Fruit fly (Drosophila melanogaster) whole organism, prepupa: ENCODE measurements around the gene CG32267.

Experiments used
- CG6854 ChIP-seq: fragments of 200-800 bp; sonication (Bioruptor generic); optimal IDR thresholded peaks from 2 replicates; lab custom pipeline; 2017; ENCODE audit warnings: missing biosample characterization, mild to moderate bottlenecking, missing genetic modification characterization
- CG9139 ChIP-seq: fragments of 200-800 bp; sonication (Bioruptor generic); optimal IDR thresholded peaks from 3 replicates; lab custom pipeline; 2017; ENCODE audit warnings: missing biosample characterization, mild to moderate bottlenecking, missing genetic modification characterization
- Ets96B ChIP-seq: fragments of 200-800 bp; optimal IDR thresholded peaks from 2 replicates; lab custom pipeline; 2019; ENCODE audit warnings: missing biosample characterization, mild to moderate bottlenecking, missing genetic modification characterization, moderate library complexity
- fkh ChIP-seq: fragments of 200-800 bp; sonication (Bioruptor generic); optimal IDR thresholded peaks from 3 replicates; lab custom pipeline; 2017; ENCODE audit warnings: missing biosample characterization, mild to moderate bottlenecking, missing genetic modification characterization, moderate library complexity

DNA sequence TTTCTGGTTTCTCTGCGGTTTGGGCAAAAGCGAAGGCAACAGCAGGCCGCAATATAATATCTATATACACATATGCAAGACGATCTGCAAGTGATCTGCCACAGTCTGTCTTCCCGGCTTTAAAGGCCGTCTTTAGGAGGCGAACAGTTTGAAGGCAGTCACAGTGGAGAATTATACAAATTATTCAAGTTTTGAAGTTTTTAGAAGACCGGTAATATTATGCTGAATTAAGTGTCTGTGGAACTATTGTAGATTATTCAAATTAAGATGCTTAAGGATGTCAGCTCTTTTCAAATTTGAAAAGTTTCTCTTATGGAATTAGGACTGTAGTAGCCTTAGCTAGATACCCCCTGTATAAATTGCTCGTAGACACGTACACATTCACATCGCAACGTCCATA lies 31.8 kb downstream of the CG32267 start:
- TF ChIP-seq fkh (GFP tag; lab: Kevin White, UChicago), result no peak
- no peak for TF ChIP-seq CG6854 (GFP tag; lab: Kevin White, UChicago)
- no peak for TF ChIP-seq Ets96B (tag; lab: Kevin White, UChicago)
- no peak for TF ChIP-seq CG9139 (GFP tag; lab: Kevin White, UChicago)
